Worm (Caenorhabditis elegans) whole organism, young adult: ENCODE results near the gene idpc-3.

Experiments
- F37B4.10 ChIP-seq: fragments of 200-800 bp; sonication (Bioruptor generic); IDR thresholded peaks from 2 replicates; pipeline ENCODE4 v1.3.6; 2022; ENCODE audit warnings: missing genetic modification characterization, missing compliant biosample characterization
- F57A8.1 ChIP-seq: fragments of 200-800 bp; sonication (Bioruptor generic); optimal IDR thresholded peaks from 2 replicates; lab custom pipeline; 2018; ENCODE audit warnings: mild to moderate bottlenecking, missing genetic modification characterization, moderate library complexity, missing compliant biosample characterization
- F57C9.4 ChIP-seq: sonication (generic microtip); optimal IDR thresholded peaks from 2 replicates; lab custom pipeline; 2017; ENCODE audit warnings: mild to moderate bottlenecking, missing genetic modification characterization, missing compliant biosample characterization
- K11D2.4 ChIP-seq: fragments of 200-800 bp; sonication (Bioruptor generic); IDR thresholded peaks from 2 replicates; pipeline ENCODE4 v1.3.6; 2022; ENCODE audit warnings: missing genetic modification reagents, missing genetic modification characterization, missing compliant biosample characterization
- K12H6.12 ChIP-seq: fragments of 200-800 bp; sonication (Bioruptor generic); optimal IDR thresholded peaks from 2 replicates; lab custom pipeline; 2018; ENCODE audit warnings: mild to moderate bottlenecking, missing genetic modification characterization, missing compliant biosample characterization
- Y53F4B.3 ChIP-seq: fragments of 200-800 bp; sonication (Bioruptor generic); IDR thresholded peaks from 2 replicates; pipeline ENCODE4 v1.3.6; 2022; ENCODE audit warnings: missing genetic modification reagents, missing genetic modification characterization, missing compliant biosample characterization
- Y56A3A.18 ChIP-seq: fragments of 200-800 bp; sonication (Bioruptor generic); IDR thresholded peaks from 2 replicates; pipeline ENCODE4 v1.3.6; 2022; ENCODE audit warnings: missing genetic modification reagents, missing genetic modification characterization, missing compliant biosample characterization
- Y95B8A.8 ChIP-seq: fragments of 200-800 bp; sonication (Bioruptor generic); IDR thresholded peaks from 2 replicates; pipeline ENCODE4 v1.3.6; 2022; ENCODE audit warnings: missing genetic modification reagents, missing genetic modification characterization, missing compliant biosample characterization
- ZK185.1 ChIP-seq: sonication (generic microtip); optimal IDR thresholded peaks from 2 replicates; lab custom pipeline; 2016; ENCODE audit warnings: mild to moderate bottlenecking, missing genetic modification characterization, missing compliant biosample characterization; ENCODE audit not compliant: poor library complexity, severe bottlenecking
- akir-1 ChIP-seq: fragments of 200-800 bp; sonication (Bioruptor generic); optimal IDR thresholded peaks from 2 replicates; lab custom pipeline; 2018; ENCODE audit warnings: mild to moderate bottlenecking, missing genetic modification characterization, moderate library complexity, missing compliant biosample characterization
- athp-1 ChIP-seq: sonication (generic microtip); optimal IDR thresholded peaks from 2 replicates; lab custom pipeline; 2017; ENCODE audit warnings: mild to moderate bottlenecking, missing genetic modification characterization, missing compliant biosample characterization
- attf-3 ChIP-seq: fragments of 200-800 bp; sonication (Bioruptor generic); conservative IDR thresholded peaks from 2 replicates; pipeline ENCODE4 v1.3.6; 2022; ENCODE audit warnings: missing genetic modification reagents, missing genetic modification characterization, missing compliant biosample characterization
- attf-5 ChIP-seq: fragments of 200-800 bp; sonication (Bioruptor generic); optimal IDR thresholded peaks from 2 replicates; lab custom pipeline; 2018; ENCODE audit warnings: mild to moderate bottlenecking, missing genetic modification characterization, missing compliant biosample characterization
- ceh-27 ChIP-seq: fragments of 200-800 bp; sonication (Bioruptor generic); optimal IDR thresholded peaks from 2 replicates; lab custom pipeline; 2018; ENCODE audit warnings: mild to moderate bottlenecking, missing genetic modification characterization, moderate library complexity, missing compliant biosample characterization
- ceh-40 ChIP-seq: fragments of 200-800 bp; sonication (Bioruptor generic); IDR thresholded peaks from 2 replicates; pipeline ENCODE4 v1.3.6; 2022; ENCODE audit warnings: missing genetic modification characterization, missing compliant biosample characterization
- ceh-58 ChIP-seq: fragments of 200-800 bp; sonication (Bioruptor generic); IDR thresholded peaks from 2 replicates; pipeline ENCODE4 v1.3.6; 2022; ENCODE audit warnings: missing genetic modification characterization, missing compliant biosample characterization
- ceh-91 ChIP-seq: fragments of 200-800 bp; sonication (Bioruptor generic); IDR thresholded peaks from 2 replicates; pipeline ENCODE4 v1.3.6; 2022; ENCODE audit warnings: missing genetic modification reagents, missing genetic modification characterization, missing compliant biosample characterization
- fkh-3 ChIP-seq: sonication (generic microtip); optimal IDR thresholded peaks from 2 replicates; lab custom pipeline; 2016; ENCODE audit warnings: mild to moderate bottlenecking, missing genetic modification characterization, missing compliant biosample characterization
- him-1 ChIP-seq: sonication (generic microtip); optimal IDR thresholded peaks from 2 replicates; lab custom pipeline; 2016; ENCODE audit warnings: missing genotype, missing genetic modification reagents, missing genetic modification characterization, missing compliant biosample characterization
- hlh-12 ChIP-seq: sonication (generic microtip); optimal IDR thresholded peaks from 2 replicates; lab custom pipeline; 2016; ENCODE audit warnings: missing genetic modification characterization, missing compliant biosample characterization
- hmg-20 ChIP-seq: fragments of 200-800 bp; sonication (Bioruptor generic); IDR thresholded peaks from 2 replicates; pipeline ENCODE4 v1.3.6; 2022; ENCODE audit warnings: missing genetic modification reagents, missing genetic modification characterization, missing compliant biosample characterization
- hsf-1 ChIP-seq: fragments of 200-800 bp; sonication (Bioruptor generic); IDR thresholded peaks from 2 replicates; pipeline ENCODE4 v1.3.6; 2022; ENCODE audit warnings: missing genetic modification reagents, missing genetic modification characterization, missing compliant biosample characterization
- lin-26 ChIP-seq: fragments of 200-800 bp; sonication (Bioruptor generic); IDR thresholded peaks from 2 replicates; pipeline ENCODE4 v1.3.6; 2022; ENCODE audit warnings: missing genetic modification reagents, missing genetic modification characterization, missing compliant biosample characterization
- lin-54 ChIP-seq: fragments of 200-800 bp; sonication (Bioruptor generic); optimal IDR thresholded peaks from 2 replicates; lab custom pipeline; 2018; ENCODE audit warnings: mild to moderate bottlenecking, missing genetic modification characterization, missing compliant biosample characterization
- madf-8 ChIP-seq: fragments of 200-800 bp; sonication (Bioruptor generic); conservative IDR thresholded peaks from 2 replicates; pipeline ENCODE4 v1.3.6; 2022; ENCODE audit warnings: missing genetic modification reagents, missing genetic modification characterization, missing compliant biosample characterization
- mxl-1 ChIP-seq: sonication (generic microtip); optimal IDR thresholded peaks from 2 replicates; lab custom pipeline; 2016; ENCODE audit warnings: missing genetic modification characterization, missing compliant biosample characterization
- nfya-1 ChIP-seq: sonication (generic microtip); optimal IDR thresholded peaks from 2 replicates; lab custom pipeline; 2017; ENCODE audit warnings: antibody characterized with exemption, missing compliant biosample characterization, missing genetic modification characterization, borderline replicate concordance; ENCODE audit not compliant: insufficient read depth
- nfyb-1 ChIP-seq: fragments of 200-800 bp; sonication (Bioruptor generic); IDR thresholded peaks from 2 replicates; pipeline ENCODE4 v1.3.6; 2022; ENCODE audit warnings: missing genetic modification reagents, missing genetic modification characterization, missing compliant biosample characterization
- nhr-179 ChIP-seq: sonication (generic microtip); optimal IDR thresholded peaks from 2 replicates; lab custom pipeline; 2016; ENCODE audit warnings: mild to moderate bottlenecking, missing genetic modification characterization, missing compliant biosample characterization
- pbrm-1 ChIP-seq: fragments of 200-800 bp; sonication (Bioruptor generic); IDR thresholded peaks from 2 replicates; pipeline ENCODE4 v1.3.6; 2022; ENCODE audit warnings: missing genetic modification reagents, missing genetic modification characterization, missing compliant biosample characterization
- pha-4 ChIP-seq: fragments of 150-350 bp; sonication (generic microtip); optimal IDR thresholded peaks from 2 replicates; lab custom pipeline; 2014; ENCODE audit warnings: missing biosample characterization, missing genetic modification reagents, missing genetic modification characterization
- repo-1 ChIP-seq: sonication (generic microtip); optimal IDR thresholded peaks from 2 replicates; lab custom pipeline; 2017; ENCODE audit warnings: mild to moderate bottlenecking, missing genetic modification characterization, missing compliant biosample characterization
- sdz-38 ChIP-seq: sonication (generic microtip); optimal IDR thresholded peaks from 2 replicates; lab custom pipeline; 2016; ENCODE audit warnings: missing genotype, missing genetic modification characterization, missing compliant biosample characterization
- sea-2 ChIP-seq: fragments of 200-800 bp; sonication (Bioruptor generic); IDR thresholded peaks from 2 replicates; pipeline ENCODE4 v1.3.6; 2022; ENCODE audit warnings: missing genetic modification characterization, missing compliant biosample characterization
- snpc-4 ChIP-seq, 5 experiments: fragments of 150-350 bp in 1 of 5; sonication (generic microtip) in 4 of 5; optimal IDR thresholded peaks; 2 replicates each; lab custom pipeline; 2014 to 2018; ENCODE audit warnings: missing genetic modification characterization in 5 of 5, missing biosample characterization in 3 of 5, antibody characterized with exemption in 2 of 5, mild to moderate bottlenecking in 2 of 5, missing compliant biosample characterization in 2 of 5, missing genotype in 2 of 5, moderate library complexity in 2 of 5, missing genetic modification reagents in 1 of 5
- tbp1 ChIP-seq: fragments of 200-800 bp; sonication (Bioruptor generic); optimal IDR thresholded peaks from 2 replicates; lab custom pipeline; 2018; ENCODE audit warnings: mild to moderate bottlenecking, missing genetic modification characterization, missing compliant biosample characterization
- unc-130 ChIP-seq: sonication (generic microtip); optimal IDR thresholded peaks from 2 replicates; lab custom pipeline; 2016; ENCODE audit warnings: missing genetic modification reagents, missing genetic modification characterization, missing compliant biosample characterization
- unc-62 ChIP-seq: fragments of 150-350 bp; optimal IDR thresholded peaks from 2 replicates; lab custom pipeline; 2014; ENCODE audit warnings: missing biosample characterization, missing genetic modification reagents, missing genetic modification characterization
- xnd-1 ChIP-seq: sonication (generic microtip); optimal IDR thresholded peaks from 2 replicates; lab custom pipeline; 2016; ENCODE audit warnings: missing genotype, missing genetic modification reagents, missing genetic modification characterization, missing compliant biosample characterization
- ztf-18 ChIP-seq: sonication (generic microtip); optimal IDR thresholded peaks from 2 replicates; lab custom pipeline; 2016; ENCODE audit warnings: missing genotype, mild to moderate bottlenecking, missing genetic modification characterization, missing compliant biosample characterization
- ztf-26 ChIP-seq: sonication (generic microtip); optimal IDR thresholded peaks from 2 replicates; lab custom pipeline; 2017; ENCODE audit warnings: missing genetic modification characterization, missing compliant biosample characterization
- ztf-28 ChIP-seq: fragments of 200-800 bp; sonication (Bioruptor generic); IDR thresholded peaks from 2 replicates; pipeline ENCODE4 v1.3.6; 2022; ENCODE audit warnings: missing genetic modification reagents, missing genetic modification characterization, missing compliant biosample characterization
- ztf-3 ChIP-seq: fragments of 200-800 bp; sonication (Bioruptor generic); optimal IDR thresholded peaks from 2 replicates; lab custom pipeline; 2018; ENCODE audit warnings: mild to moderate bottlenecking, missing genetic modification characterization, missing compliant biosample characterization

idpc-3 gene

ce11 chrV:9664620-9665019 is 35.6 kb upstream of the idpc-3 start:
- peak; percentile 21 for TF ChIP-seq ZK185.1
- TF ChIP-seq lin-26 (GFP tag; lab: Robert Waterston, UW), result no peak
- no peak for TF ChIP-seq lin-54
- TF ChIP-seq K12H6.12 (tag; lab: Kevin White, UChicago), result peak; percentile 5
- TF ChIP-seq Y53F4B.3 (GFP tag; lab: Robert Waterston, UW), result no peak
- TF ChIP-seq fkh-3 (tag; lab: Kevin White, UChicago), result no peak
- no peak for TF ChIP-seq F37B4.10 (GFP tag; lab: Robert Waterston, UW)
- TF ChIP-seq snpc-4 (GFP tag; optimal IDR thresholded peaks at IDR 0.05; lab: Kevin White, UChicago), result no peak
- no peak for TF ChIP-seq snpc-4 (tag; optimal IDR thresholded peaks at IDR 0.05; lab: Kevin White, UChicago)
- no peak for TF ChIP-seq hsf-1 (GFP tag; lab: Robert Waterston, UW)
- TF ChIP-seq Y56A3A.18 (GFP tag; lab: Robert Waterston, UW), result 0 out of 2 replicates have a peak, but pooled peaks have one; percentile 28
- TF ChIP-seq, all 124 proteins: peak for 3

ce11 chrV:9663948-9664347 is 34.9 kb upstream of the idpc-3 start:
- TF ChIP-seq ZK185.1 (no peak), sdz-38 (tag; lab: Kevin White, UChicago) (no peak), ceh-91 (GFP tag; lab: Robert Waterston, UW) (no peak), him-1 (no peak), tbp1 (GFP tag; lab: Kevin White, UChicago) (no peak), unc-130 (no peak), attf-3 (GFP tag; lab: Robert Waterston, UW) (no peak), snpc-4 (GFP tag; optimal IDR thresholded peaks at IDR 0.05; lab: Kevin White, UChicago) (no peak), snpc-4 (tag; optimal IDR thresholded peaks at IDR 0.05; lab: Kevin White, UChicago) (no peak), F57A8.1 (no peak), repo-1 (tag; lab: Kevin White, UChicago) (no peak)

- no peak for TF ChIP-seq F37B4.10 (GFP tag; lab: Robert Waterston, UW)
- TF ChIP-seq hlh-12 (tag; lab: Kevin White, UChicago), result no peak
- TF ChIP-seq athp-1, result no peak
- TF ChIP-seq madf-8 (GFP tag; lab: Robert Waterston, UW), result no peak
- no peak for TF ChIP-seq mxl-1 (tag; lab: Kevin White, UChicago)
- no peak for TF ChIP-seq Y95B8A.8 (GFP tag; lab: Robert Waterston, UW)
- no peak for TF ChIP-seq pha-4
- TF ChIP-seq ztf-18 (tag; lab: Kevin White, UChicago), result no peak
- no peak for TF ChIP-seq K11D2.4 (GFP tag; lab: Robert Waterston, UW)
- TF ChIP-seq hsf-1 (GFP tag; lab: Robert Waterston, UW), result no peak
- no peak for TF ChIP-seq attf-3 (GFP tag; lab: Robert Waterston, UW)
- no peak for TF ChIP-seq ztf-3 (GFP tag; lab: Kevin White, UChicago)
- no peak for TF ChIP-seq K12H6.12 (tag; lab: Kevin White, UChicago)
- no peak for TF ChIP-seq ceh-58 (GFP tag; lab: Robert Waterston, UW)
- no peak for TF ChIP-seq pbrm-1 (GFP tag; lab: Robert Waterston, UW)
- TF ChIP-seq nfyb-1 (GFP tag; lab: Robert Waterston, UW), result no peak
- no peak for TF ChIP-seq attf-5 (GFP tag; lab: Kevin White, UChicago)
- TF ChIP-seq, all 124 proteins: peak for 0
These were observed 32.5 kb upstream of the idpc-3 start, which contains the start of gene pitr-4 for ce11 chrV:9661514-9661913. pitr-4 (minus strand) TSS chrV:9661614.

DNA sequence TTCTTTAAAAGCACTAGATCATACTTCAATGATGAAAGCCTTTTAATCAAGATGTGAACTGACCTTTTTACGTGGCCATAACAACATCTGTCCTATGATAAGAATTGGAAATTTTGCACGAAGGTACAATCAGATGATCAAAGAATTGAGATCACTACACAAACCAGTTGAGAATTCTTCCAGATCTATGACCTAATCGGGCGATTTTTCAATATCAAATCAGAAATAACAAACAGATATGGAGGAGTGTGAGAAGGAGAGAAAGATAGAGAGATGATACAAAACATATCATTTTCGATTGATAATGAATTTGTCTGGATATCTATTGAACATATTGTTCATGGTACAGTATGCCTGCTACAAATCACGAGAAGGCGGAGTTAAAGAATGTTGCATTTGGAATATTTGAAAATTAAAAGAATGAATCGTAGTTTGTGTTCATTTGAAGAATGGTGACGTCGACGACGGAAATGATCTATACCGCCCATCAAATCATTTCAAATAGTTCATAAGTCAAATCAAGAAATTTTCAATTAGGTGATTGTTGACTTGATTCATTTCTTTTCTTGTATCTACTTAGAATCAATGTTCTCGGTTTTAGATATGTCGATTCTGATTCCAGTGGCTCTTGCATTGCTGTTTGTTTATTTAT is 25.3 kb upstream of the idpc-3 start, which contains the start of gene cyp-29A4:
Gene cyp-29A4 (plus strand): TSS at position 602 of the 652 bp plus-strand sequence.
- TF ChIP-seq unc-62 (no peak), fkh-3 (tag; lab: Kevin White, UChicago) (no peak), Y95B8A.8 (GFP tag; lab: Robert Waterston, UW) (no peak), akir-1 (no peak), Y56A3A.18 (GFP tag; lab: Robert Waterston, UW) (no peak), hlh-12 (tag; lab: Kevin White, UChicago) (no peak), nhr-179 (tag; lab: Kevin White, UChicago) (no peak), athp-1 (no peak), ceh-40 (no peak), F57C9.4 (no peak), hmg-20 (GFP tag; lab: Robert Waterston, UW) (no peak), sea-2 (GFP tag; lab: Robert Waterston, UW) (no peak), ceh-27 (GFP tag; lab: Kevin White, UChicago) (no peak), him-1 (no peak), xnd-1 (tag; lab: Kevin White, UChicago) (no peak), ztf-28 (no peak), nfya-1 (tag; lab: Kevin White, UChicago) (no peak), ztf-26 (tag; lab: Kevin White, UChicago) (no peak)
